Fruit fly (Drosophila melanogaster): ENCODE results near the gene CG32603.

Gene CG32603

dm6 chrX:14234468-14234867 lies 50.1 kb downstream of the CG32603 start (continued):
- TF ChIP-seq unc-4 (GFP tag; IDR thresholded peaks at IDR 0.05; ENCODE audit: partially characterized antibody) (no peak), vnd (GFP tag; IDR thresholded peaks at IDR 0.05; ENCODE audit: partially characterized antibody) (no peak), repo (GFP tag; optimal IDR thresholded peaks at IDR 0.05) (no peak), H2.0 (GFP tag; IDR thresholded peaks at IDR 0.05) (no peak), CG4707 (GFP tag; optimal IDR thresholded peaks at IDR 0.05) (peak; percentile 20), CG6272 (GFP tag; IDR thresholded peaks at IDR 0.05) (no peak), CG9797 (GFP tag; optimal IDR thresholded peaks at IDR 0.05) (no peak), CG11695 (GFP tag; IDR thresholded peaks at IDR 0.05) (no peak; the same call in 2 of the 3 replicates), Xrp1 (GFP tag; IDR thresholded peaks at IDR 0.05) (no peak), CG13624 (GFP tag; optimal IDR thresholded peaks at IDR 0.05) (no peak), Asciz (GFP tag; optimal IDR thresholded peaks at IDR 0.05) (no peak), bigmax (GFP tag; optimal IDR thresholded peaks at IDR 0.05) (no peak), ash1 (GFP tag; optimal IDR thresholded peaks at IDR 0.05) (no peak), Tbp (GFP tag; optimal IDR thresholded peaks at IDR 0.05) (no peak), Chrac-16 (GFP tag; optimal IDR thresholded peaks at IDR 0.05) (no peak), CG2678 (tag; optimal IDR thresholded peaks at IDR 0.05) (no peak), CG12219 (GFP tag; optimal IDR thresholded peaks at IDR 0.05) (peak; percentile 25), sim (GFP tag; IDR thresholded peaks at IDR 0.05) (no peak), Gug (GFP tag; IDR thresholded peaks at IDR 0.05) (no peak), tap (tag; optimal IDR thresholded peaks at IDR 0.05) (no peak), CG18599 (GFP tag; optimal IDR thresholded peaks at IDR 0.05) (no peak), Mad (GFP tag; optimal IDR thresholded peaks at IDR 0.05) (no peak), btn (GFP tag; optimal IDR thresholded peaks at IDR 0.05) (no peak), CG7271 (tag; optimal IDR thresholded peaks at IDR 0.05) (peak; percentile 72), CG42726 (GFP tag; IDR thresholded peaks at IDR 0.05; ENCODE audit: partially characterized antibody) (no peak), CG31441 (GFP tag; IDR thresholded peaks at IDR 0.05) (0 out of 2 replicates have a peak, but pooled peaks have one; percentile 18), Bdp1 (GFP tag; optimal IDR thresholded peaks at IDR 0.05) (no peak)
